Worm (Caenorhabditis elegans) whole organism, midembryonic: ENCODE results near the gene tofu-6.

Experiments
- T22C8.4 ChIP-seq: fragments of 200-800 bp; sonication (Bioruptor generic); IDR thresholded peaks from 2 replicates; pipeline ENCODE4 v1.3.6; 2022; ENCODE audit warnings: missing genetic modification characterization, missing compliant biosample characterization
- cog-1 ChIP-seq: sonication (generic microtip); optimal IDR thresholded peaks from 2 replicates; lab custom pipeline; 2016; ENCODE audit warnings: missing genetic modification characterization, missing compliant biosample characterization
- flt-1 ChIP-seq: fragments of 200-800 bp; sonication (Bioruptor generic); IDR thresholded peaks from 2 replicates; pipeline ENCODE4 v1.3.6; 2022; ENCODE audit warnings: missing genetic modification characterization, missing compliant biosample characterization
- klf-2 ChIP-seq: fragments of 200-800 bp; sonication (Bioruptor generic); conservative IDR thresholded peaks from 2 replicates; pipeline ENCODE4 v1.3.6; 2022; ENCODE audit warnings: missing genetic modification reagents, missing genetic modification characterization, missing compliant biosample characterization
- ref-1 ChIP-seq: fragments of 200-800 bp; sonication (Bioruptor generic); conservative IDR thresholded peaks from 2 replicates; pipeline ENCODE4 v1.3.6; 2022; ENCODE audit warnings: missing genetic modification reagents, missing genetic modification characterization, missing compliant biosample characterization
- tab-1 ChIP-seq: fragments of 200-800 bp; sonication (Bioruptor generic); IDR thresholded peaks from 2 replicates; pipeline ENCODE4 v1.3.6; 2022; ENCODE audit warnings: missing genetic modification characterization, missing compliant biosample characterization
- ztf-23 ChIP-seq: fragments of 200-800 bp; sonication (Bioruptor generic); IDR thresholded peaks from 2 replicates; pipeline ENCODE4 v1.3.6; 2022; ENCODE audit warnings: missing genetic modification reagents, missing genetic modification characterization, missing compliant biosample characterization

- no peak for TF ChIP-seq T22C8.4
- TF ChIP-seq klf-2 (GFP tag; lab: Robert Waterston, UW), result no peak; the same call in 1 of the 2 replicates
- peak; percentile 8 for TF ChIP-seq cog-1
- TF ChIP-seq ref-1 (GFP tag; lab: Robert Waterston, UW), result no peak
- TF ChIP-seq tab-1 (GFP tag; lab: Robert Waterston, UW), result 0 out of 2 replicates have a peak, but pooled peaks have one; percentile 58
- TF ChIP-seq ztf-23 (GFP tag; lab: Robert Waterston, UW), result peak; percentile 68; the same call in 1 of the 2 replicates
- TF ChIP-seq flt-1 (GFP tag; lab: Robert Waterston, UW), result 0 out of 2 replicates have a peak, but pooled peaks have one; percentile 29
These were observed 21.8 kb upstream of the tofu-6 start, which contains the start of gene mog-5 for ce11 chrII:5399201-5399600.
